Worm (Caenorhabditis elegans): ENCODE data around the gene nhr-203.

Gene nhr-203

ce11 chrV:417656-418353, 41.8 kb upstream of the nhr-203 start, which contains the start of gene irg-8 (continued):
- TF ChIP-seq lin-15B (tag; optimal IDR thresholded peaks at IDR 0.05) (no peak), unc-62 (GFP tag; optimal IDR thresholded peaks at IDR 0.05 in 1 of 2) (peak in 1 of 2 experiments; percentile 78), unc-62 (tag; optimal IDR thresholded peaks at IDR 0.05) (no peak), fos-1 (tag; optimal IDR thresholded peaks at IDR 0.05) (no peak), mxl-2 (GFP tag; conservative IDR thresholded peaks at IDR 0.05) (0 out of 2 replicates have a peak, but pooled peaks have one; percentile 51), lin-39 (tag; optimal IDR thresholded peaks at IDR 0.05) (no peak), dmd-6 (GFP tag; IDR thresholded peaks at IDR 0.05) (peak; percentile 90), hlh-11 (tag; optimal IDR thresholded peaks at IDR 0.05) (peak; percentile 46), pqm-1 (tag; optimal IDR thresholded peaks at IDR 0.05) (peak; percentile 17), ztf-11 (tag; optimal IDR thresholded peaks at IDR 0.05) (no peak), F10B5.3 (tag; optimal IDR thresholded peaks at IDR 0.05) (no peak), nhr-102 (tag; optimal IDR thresholded peaks at IDR 0.05) (no peak), mdt-29 (GFP tag; IDR thresholded peaks at IDR 0.05) (no peak), nhr-237 (tag; optimal IDR thresholded peaks at IDR 0.05) (no peak), nhr-48 (tag; optimal IDR thresholded peaks at IDR 0.05) (peak; percentile 38), nhr-111 (GFP tag; optimal IDR thresholded peaks at IDR 0.05) (no peak), madf-9 (GFP tag; conservative IDR thresholded peaks at IDR 0.05) (no peak)

- TF ChIP-seq daf-16 (GFP tag; optimal IDR thresholded peaks at IDR 0.05) (no peak), daf-16 (tag; optimal IDR thresholded peaks at IDR 0.05) (peak; percentile 30), dmd-9 (GFP tag; IDR thresholded peaks at IDR 0.05) (no peak)
Observed at ce11 chrV:418432-418831, 41.2 kb upstream of the nhr-203 start, which contains the start of gene Y39D8A.1. Gene Y39D8A.1, plus strand, starts transcription at chrV:418732.

- peak; percentile 20 for TF ChIP-seq pqm-1 (tag; optimal IDR thresholded peaks at IDR 0.05)
- no peak for TF ChIP-seq mep-1 (tag; optimal IDR thresholded peaks at IDR 0.05)
Observed at ce11 chrV:422133-422532, 37.5 kb upstream of the nhr-203 start, which contains the start of gene dod-20. Gene dod-20, plus strand, starts transcription at chrV:422433.

- TF ChIP-seq lin-29 (GFP tag; IDR thresholded peaks at IDR 0.05) (no peak), nhr-111 (GFP tag; optimal IDR thresholded peaks at IDR 0.05) (no peak), spr-3 (GFP tag; optimal IDR thresholded peaks at IDR 0.05) (no peak), ZK546.5 (tag; optimal IDR thresholded peaks at IDR 0.05) (no peak)
Observed at ce11 chrV:424140-424539, 35.5 kb upstream of the nhr-203 start, which contains the start of gene B0554.5. Gene B0554.5, plus strand, starts transcription at chrV:424440.

- TF ChIP-seq nhr-28 (tag; optimal IDR thresholded peaks at IDR 0.05) (no peak), ctbp-1 (GFP tag; IDR thresholded peaks at IDR 0.05) (no peak), D1046.2 (GFP tag; IDR thresholded peaks at IDR 0.05) (no peak), unc-62 (GFP tag; optimal IDR thresholded peaks at IDR 0.05 in 1 of 2) (peak in 1 of 2 experiments; percentile 75), unc-62 (tag; optimal IDR thresholded peaks at IDR 0.05) (no peak)
Observed at ce11 chrV:428844-429243, 30.8 kb upstream of the nhr-203 start, which contains the start of gene B0554.4. Gene B0554.4, plus strand, starts transcription at chrV:429144.

- TF ChIP-seq vab-7 (GFP tag; IDR thresholded peaks at IDR 0.05), result no peak
- TF ChIP-seq unc-62 (GFP tag; optimal IDR thresholded peaks at IDR 0.05 in 1 of 2), result peak in 1 of 2 experiments; percentile 94
- TF ChIP-seq unc-62 (tag; optimal IDR thresholded peaks at IDR 0.05), result no peak
- TF ChIP-seq ZK337.2 (GFP tag; IDR thresholded peaks at IDR 0.05), result no peak
- no peak for TF ChIP-seq aly-2 (tag; optimal IDR thresholded peaks at IDR 0.05)
Observed at ce11 chrV:432991-433390, 26.6 kb upstream of the nhr-203 start.

All from whole organism, L4 larva.